Worm (Caenorhabditis elegans): ENCODE results near the gene srxa-19.

srxa-19 gene

DNA sequence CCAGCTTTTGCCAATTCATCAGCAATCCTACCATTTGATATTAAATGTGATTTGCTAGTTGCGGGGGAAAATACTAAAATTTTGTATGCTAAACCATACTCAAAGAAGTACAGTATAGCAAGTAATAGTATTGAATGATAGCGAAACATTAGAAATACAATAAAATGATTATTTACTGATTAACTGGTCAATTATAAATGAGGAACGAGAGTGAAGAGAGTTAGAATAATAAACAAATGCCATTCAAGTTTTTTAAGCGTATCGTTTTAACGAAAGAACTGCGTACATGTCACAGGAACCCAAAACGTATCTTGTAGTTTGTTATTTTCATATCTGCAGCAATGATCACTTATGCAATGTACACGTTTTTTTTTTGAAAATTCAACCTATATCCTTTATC lies 24.1 kb downstream of the srxa-19 start, which contains the start of gene ugt-47:
Gene ugt-47 (minus strand): TSS at position 169 of the 400 bp plus-strand sequence.
- TF ChIP-seq T22C8.4 (GFP tag; IDR thresholded peaks at IDR 0.05): no peak
- no peak for TF ChIP-seq klf-2 (GFP tag; conservative IDR thresholded peaks at IDR 0.05)
- TF ChIP-seq cog-1 (tag; optimal IDR thresholded peaks at IDR 0.05): no peak
- TF ChIP-seq ztf-23 (GFP tag; IDR thresholded peaks at IDR 0.05): no peak
- TF ChIP-seq ref-1 (GFP tag; conservative IDR thresholded peaks at IDR 0.05): no peak
- no peak for TF ChIP-seq med-1 (GFP tag; optimal IDR thresholded peaks at IDR 0.05; ENCODE audit: insufficient read depth)
- TF ChIP-seq flt-1 (GFP tag; IDR thresholded peaks at IDR 0.05): no peak
- TF ChIP-seq tab-1 (GFP tag; IDR thresholded peaks at IDR 0.05): no peak
- TF ChIP-seq ztf-29 (GFP tag; IDR thresholded peaks at IDR 0.05): no peak

DNA sequence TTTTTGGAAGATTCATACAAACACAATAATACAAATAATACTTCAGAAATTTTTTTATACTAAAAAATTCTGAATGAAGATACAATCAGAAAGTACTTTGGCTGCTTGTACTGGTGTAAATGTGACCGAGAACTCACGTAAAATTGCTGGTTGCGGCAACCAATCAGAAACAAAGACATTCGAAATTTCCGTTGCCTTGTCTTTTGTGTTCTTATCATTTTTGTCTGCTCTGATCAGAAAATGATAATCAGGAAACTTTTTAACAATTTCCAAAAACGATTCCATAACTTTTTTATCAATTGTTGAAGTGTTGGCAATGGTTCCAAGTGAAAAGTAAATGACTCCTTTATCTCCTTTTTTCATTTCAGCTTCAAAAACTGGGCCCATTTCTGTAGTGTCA lies 25.6 kb downstream of the srxa-19 start:
- TF ChIP-seq ztf-29 (GFP tag; IDR thresholded peaks at IDR 0.05): no peak

DNA sequence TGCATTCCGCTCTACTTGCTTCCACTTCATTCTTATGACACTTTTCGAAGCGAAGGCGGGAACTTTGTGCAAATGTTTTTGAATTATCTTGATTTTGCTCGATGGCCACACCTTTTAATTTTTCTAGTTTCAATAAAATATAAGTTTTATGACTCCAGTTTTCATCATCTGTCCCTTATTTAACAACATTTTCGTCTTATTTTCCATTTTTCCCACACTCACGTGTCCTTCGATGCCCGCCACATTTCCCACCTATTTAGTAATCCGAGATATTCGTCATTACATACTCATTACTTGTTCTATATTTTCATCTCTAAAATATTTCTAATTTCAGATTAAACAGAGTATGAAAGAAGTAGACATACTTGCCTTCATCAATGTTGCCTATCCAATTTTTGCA lies 28.2 kb downstream of the srxa-19 start, which contains the start of gene srd-49:
Gene srd-49 (plus strand): TSS at position 301 of the 400 bp plus-strand sequence.
- TF ChIP-seq tab-1 (GFP tag; IDR thresholded peaks at IDR 0.05) (no peak), flt-1 (GFP tag; IDR thresholded peaks at IDR 0.05) (no peak), cog-1 (tag; optimal IDR thresholded peaks at IDR 0.05) (no peak), klf-2 (GFP tag; conservative IDR thresholded peaks at IDR 0.05) (no peak), ref-1 (GFP tag; conservative IDR thresholded peaks at IDR 0.05) (no peak), med-1 (GFP tag; optimal IDR thresholded peaks at IDR 0.05; ENCODE audit: insufficient read depth) (no peak), ztf-29 (GFP tag; IDR thresholded peaks at IDR 0.05) (no peak), T22C8.4 (GFP tag; IDR thresholded peaks at IDR 0.05) (no peak), ztf-23 (GFP tag; IDR thresholded peaks at IDR 0.05) (no peak)

DNA sequence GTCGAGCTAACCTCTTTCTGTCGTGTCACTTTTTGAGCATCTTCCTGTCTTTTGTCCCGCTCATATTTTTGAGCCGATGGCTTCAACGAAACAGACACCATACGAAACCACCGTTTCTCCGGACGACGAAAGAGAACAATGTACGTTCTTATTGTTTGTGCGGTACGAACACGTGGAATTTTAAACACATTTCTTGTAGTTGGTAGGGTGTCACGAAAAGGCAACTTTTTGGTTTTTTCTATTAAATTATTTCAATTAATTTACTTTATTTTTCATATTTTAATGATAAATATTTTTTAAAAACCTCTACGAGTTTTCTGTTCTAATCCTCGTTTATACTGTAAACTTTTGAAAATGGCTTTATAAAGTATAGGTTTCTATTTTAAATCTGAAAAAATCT lies 31.4 kb downstream of the srxa-19 start, which contains the start of gene R04B5.11:
Gene R04B5.11 (minus strand): TSS at position 101 of the 400 bp plus-strand sequence.
- no peak for TF ChIP-seq med-1 (GFP tag; optimal IDR thresholded peaks at IDR 0.05; ENCODE audit: insufficient read depth)

DNA sequence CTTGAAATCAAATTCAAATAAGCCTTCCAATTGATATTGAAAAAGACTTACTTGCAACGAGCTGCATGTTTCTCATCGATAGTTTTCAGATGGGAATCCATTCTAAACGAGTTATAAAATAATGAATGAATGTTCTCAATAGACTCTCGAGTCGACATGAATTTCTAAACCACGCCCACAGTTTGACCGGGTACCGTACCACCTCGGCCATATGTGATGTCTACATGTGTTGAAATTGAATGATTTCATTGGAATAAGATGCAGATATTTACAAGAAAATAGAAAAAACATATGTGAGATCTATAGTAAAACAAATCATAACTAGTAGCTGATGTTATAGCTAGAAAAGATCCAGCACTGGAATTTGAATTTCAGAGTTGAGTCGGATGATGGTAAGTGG lies 32.1 kb downstream of the srxa-19 start, which contains the start of gene R04B5.7:
Gene R04B5.7 (minus strand): TSS at position 101 of the 400 bp plus-strand sequence.
- TF ChIP-seq klf-2 (GFP tag; conservative IDR thresholded peaks at IDR 0.05): no peak
- no peak for TF ChIP-seq ztf-23 (GFP tag; IDR thresholded peaks at IDR 0.05)
- TF ChIP-seq ztf-29 (GFP tag; IDR thresholded peaks at IDR 0.05): no peak
- no peak for TF ChIP-seq med-1 (GFP tag; optimal IDR thresholded peaks at IDR 0.05; ENCODE audit: insufficient read depth)

DNA sequence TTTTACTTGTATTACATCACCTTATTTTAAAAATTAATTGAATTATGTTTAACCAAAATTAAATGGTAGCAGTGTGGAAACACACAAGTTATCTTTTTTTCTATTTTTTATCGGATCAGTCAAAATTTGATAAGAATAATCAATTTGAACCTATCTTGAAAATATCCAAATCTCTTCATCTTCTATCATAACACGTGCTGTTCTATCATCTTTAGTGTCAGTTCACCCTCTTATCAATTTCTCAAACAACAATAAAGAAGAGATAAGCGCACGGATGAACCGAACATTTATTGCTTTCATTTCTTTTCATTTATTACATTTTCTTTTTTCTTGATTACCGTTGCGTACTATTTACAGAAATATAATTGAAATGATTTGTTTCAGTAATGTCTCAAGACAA lies 35.5 kb downstream of the srxa-19 start, which contains the start of gene R04B5.5:
Gene R04B5.5 (plus strand): TSS at position 378 of the 400 bp plus-strand sequence.
- TF ChIP-seq cog-1 (tag; optimal IDR thresholded peaks at IDR 0.05) (no peak), ref-1 (GFP tag; conservative IDR thresholded peaks at IDR 0.05) (no peak), ztf-23 (GFP tag; IDR thresholded peaks at IDR 0.05) (no peak), flt-1 (GFP tag; IDR thresholded peaks at IDR 0.05) (no peak), tab-1 (GFP tag; IDR thresholded peaks at IDR 0.05) (no peak), klf-2 (GFP tag; conservative IDR thresholded peaks at IDR 0.05) (no peak)

DNA sequence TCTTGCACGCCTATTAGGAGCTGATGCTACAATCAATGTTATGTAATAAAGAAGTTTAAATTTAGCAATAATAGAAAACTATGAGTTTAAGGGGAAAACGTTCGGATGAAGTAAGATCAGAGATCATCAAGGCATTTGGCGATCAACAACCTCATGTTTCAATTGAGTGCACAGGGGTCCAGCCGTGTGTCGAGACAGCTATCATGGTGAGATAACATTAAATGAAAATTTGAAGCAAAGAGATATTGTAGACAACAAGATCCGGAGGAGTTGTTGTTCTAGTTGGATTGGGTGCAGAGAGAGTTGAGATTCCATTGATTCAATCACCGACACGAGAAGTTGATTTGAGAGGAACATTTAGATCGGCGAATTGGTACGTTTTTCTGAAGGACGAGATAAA lies 36.4 kb downstream of the srxa-19 start:
- TF ChIP-seq tab-1 (GFP tag; IDR thresholded peaks at IDR 0.05) (no peak), klf-2 (GFP tag; conservative IDR thresholded peaks at IDR 0.05) (no peak), flt-1 (GFP tag; IDR thresholded peaks at IDR 0.05) (no peak), ztf-23 (GFP tag; IDR thresholded peaks at IDR 0.05) (no peak), med-1 (GFP tag; optimal IDR thresholded peaks at IDR 0.05; ENCODE audit: insufficient read depth) (no peak), ztf-29 (GFP tag; IDR thresholded peaks at IDR 0.05) (no peak), ref-1 (GFP tag; conservative IDR thresholded peaks at IDR 0.05) (no peak), T22C8.4 (GFP tag; IDR thresholded peaks at IDR 0.05) (no peak), cog-1 (tag; optimal IDR thresholded peaks at IDR 0.05) (no peak)

DNA sequence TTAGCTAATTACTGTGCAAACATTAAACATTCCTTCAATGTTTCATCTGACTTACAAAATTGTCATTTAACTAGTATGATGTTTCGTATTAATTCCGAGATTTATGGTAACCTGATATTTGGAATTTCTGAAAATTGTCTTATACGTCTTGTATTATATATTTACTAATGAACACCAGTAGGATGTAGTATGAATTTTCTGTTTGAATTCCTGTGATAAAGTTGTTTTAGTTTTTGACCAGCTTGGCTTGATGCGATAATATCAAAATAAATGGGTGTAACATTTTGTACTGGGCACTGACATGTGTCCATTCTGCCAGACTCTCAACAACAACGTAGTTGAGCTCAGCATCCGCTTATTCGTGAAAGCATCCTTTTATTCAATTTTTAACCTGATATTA lies 37.7 kb downstream of the srxa-19 start, which contains the start of gene R04B5.6:
Gene R04B5.6 (plus strand): TSS at position 301 of the 400 bp plus-strand sequence.
- no peak for TF ChIP-seq ztf-29 (GFP tag; IDR thresholded peaks at IDR 0.05)
- no peak for TF ChIP-seq ztf-23 (GFP tag; IDR thresholded peaks at IDR 0.05)
- no peak for TF ChIP-seq klf-2 (GFP tag; conservative IDR thresholded peaks at IDR 0.05)
- no peak for TF ChIP-seq tab-1 (GFP tag; IDR thresholded peaks at IDR 0.05)
- no peak for TF ChIP-seq cog-1 (tag; optimal IDR thresholded peaks at IDR 0.05)
- no peak for TF ChIP-seq T22C8.4 (GFP tag; IDR thresholded peaks at IDR 0.05)
- no peak for TF ChIP-seq flt-1 (GFP tag; IDR thresholded peaks at IDR 0.05)
- TF ChIP-seq med-1 (GFP tag; optimal IDR thresholded peaks at IDR 0.05; ENCODE audit: insufficient read depth): no peak
- no peak for TF ChIP-seq ref-1 (GFP tag; conservative IDR thresholded peaks at IDR 0.05)

DNA sequence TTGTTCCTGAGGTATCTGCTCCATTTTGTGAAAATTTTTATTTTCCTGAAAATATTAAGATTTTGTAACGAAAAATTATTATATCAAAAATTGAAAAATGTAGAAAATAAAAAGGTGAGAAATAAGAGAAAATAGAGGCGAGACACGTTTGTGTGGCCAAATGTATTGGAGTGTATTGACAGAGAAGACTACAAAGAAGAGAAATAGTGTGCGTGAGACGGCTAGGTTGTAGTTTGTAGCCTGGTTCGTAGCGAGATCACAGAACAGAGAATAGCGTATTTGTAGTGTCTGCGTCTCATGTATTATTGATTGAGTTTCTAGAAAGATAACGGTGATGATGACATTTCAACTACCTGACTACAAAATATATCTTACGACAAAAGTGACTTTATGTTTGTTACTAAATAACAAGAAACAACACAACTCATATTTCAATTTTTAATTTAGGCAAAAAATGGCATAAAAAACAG lies 38.5 kb downstream of the srxa-19 start, which contains the start of gene nhr-12:
Gene nhr-12 (minus strand): TSS at position 51 of the 470 bp plus-strand sequence.
- TF ChIP-seq T22C8.4 (GFP tag; IDR thresholded peaks at IDR 0.05): no peak
- TF ChIP-seq klf-2 (GFP tag; conservative IDR thresholded peaks at IDR 0.05): no peak
- TF ChIP-seq flt-1 (GFP tag; IDR thresholded peaks at IDR 0.05): no peak
- no peak for TF ChIP-seq tab-1 (GFP tag; IDR thresholded peaks at IDR 0.05)
- TF ChIP-seq med-1 (GFP tag; optimal IDR thresholded peaks at IDR 0.05; ENCODE audit: insufficient read depth): no peak
- TF ChIP-seq ztf-29 (GFP tag; IDR thresholded peaks at IDR 0.05): no peak
- TF ChIP-seq ref-1 (GFP tag; conservative IDR thresholded peaks at IDR 0.05): no peak
- no peak for TF ChIP-seq cog-1 (tag; optimal IDR thresholded peaks at IDR 0.05)
- TF ChIP-seq ztf-23 (GFP tag; IDR thresholded peaks at IDR 0.05): no peak

DNA sequence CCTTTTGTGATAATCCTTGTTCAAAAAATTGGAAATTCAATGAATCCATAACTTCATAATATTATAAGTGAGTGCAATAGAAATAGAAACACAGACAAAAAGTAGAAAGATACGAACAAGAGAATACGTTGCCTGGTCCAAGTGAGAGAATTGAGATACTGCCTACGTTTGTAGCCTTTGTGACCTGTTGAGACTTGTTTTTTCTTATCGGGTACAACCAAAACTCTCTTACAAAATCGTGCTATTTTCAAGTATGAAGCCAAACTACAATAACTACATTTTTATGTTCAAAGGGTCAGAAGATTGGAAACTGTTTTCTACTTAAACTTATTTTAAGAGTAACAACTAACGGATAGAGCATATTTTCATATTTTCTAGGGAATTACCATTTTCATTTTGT lies 40.9 kb downstream of the srxa-19 start, which contains the start of gene nhr-205:
Gene nhr-205 (minus strand): TSS at position 141 of the 400 bp plus-strand sequence.
- TF ChIP-seq ref-1 (GFP tag; conservative IDR thresholded peaks at IDR 0.05): no peak
- TF ChIP-seq flt-1 (GFP tag; IDR thresholded peaks at IDR 0.05): no peak
- no peak for TF ChIP-seq ztf-29 (GFP tag; IDR thresholded peaks at IDR 0.05)
- no peak for TF ChIP-seq ztf-23 (GFP tag; IDR thresholded peaks at IDR 0.05)
- TF ChIP-seq T22C8.4 (GFP tag; IDR thresholded peaks at IDR 0.05): no peak
- no peak for TF ChIP-seq tab-1 (GFP tag; IDR thresholded peaks at IDR 0.05)
- no peak for TF ChIP-seq med-1 (GFP tag; optimal IDR thresholded peaks at IDR 0.05; ENCODE audit: insufficient read depth)
